Fruit fly (Drosophila melanogaster) whole organism, embryonic: ENCODE results near the gene Nup358.

ENCODE experiments used
- Ada2b ChIP-seq: fragments of 200-800 bp; sonication (Bioruptor generic); IDR thresholded peaks from 2 replicates; pipeline ENCODE4 v1.3.6; 2022; ENCODE audit warnings: missing biosample characterization, missing genetic modification characterization
- CG10366 ChIP-seq: fragments of 200-800 bp; sonication (Bioruptor generic); IDR thresholded peaks from 2 replicates; pipeline ENCODE4 v1.3.6; 2022; ENCODE audit warnings: missing biosample characterization, missing genetic modification characterization
- CG10431 ChIP-seq: fragments of 200-800 bp; sonication (Bioruptor generic); optimal IDR thresholded peaks from 3 replicates; lab custom pipeline; 2018; ENCODE audit warnings: missing biosample characterization, mild to moderate bottlenecking, missing genetic modification characterization
- CG11085 ChIP-seq: fragments of 200-800 bp; sonication (Bioruptor generic); IDR thresholded peaks from 2 replicates; pipeline ENCODE4 v1.3.6; 2022; ENCODE audit warnings: missing biosample characterization, missing genetic modification characterization
- CG11696 ChIP-seq: fragments of 200-800 bp; sonication (Bioruptor generic); IDR thresholded peaks from 2 replicates; pipeline ENCODE4 v1.3.6; 2022; ENCODE audit warnings: missing biosample characterization, missing genetic modification characterization
- CG12299 ChIP-seq: fragments of 200-800 bp; sonication (Bioruptor generic); optimal IDR thresholded peaks from 2 replicates; lab custom pipeline; 2018; ENCODE audit warnings: missing biosample characterization, mild to moderate bottlenecking, missing genetic modification characterization
- CG13287 ChIP-seq: fragments of 200-800 bp; sonication (Bioruptor generic); IDR thresholded peaks from 2 replicates; pipeline ENCODE4 v1.3.6; 2022; ENCODE audit warnings: missing biosample characterization, missing genetic modification characterization; ENCODE audit not compliant: partially characterized antibody
- CG13624 ChIP-seq: fragments of 200-800 bp; sonication (Bioruptor generic); optimal IDR thresholded peaks from 2 replicates; lab custom pipeline; 2016; ENCODE audit warnings: missing biosample characterization, missing genetic modification characterization
- CG14860 ChIP-seq: fragments of 200-800 bp; sonication (Bioruptor generic); IDR thresholded peaks from 3 replicates; pipeline ENCODE4 v1.3.6; 2022; ENCODE audit warnings: missing biosample characterization, missing genetic modification characterization; ENCODE audit not compliant: partially characterized antibody
- CG17612 ChIP-seq: fragments of 200-800 bp; sonication (Bioruptor generic); IDR thresholded peaks from 2 replicates; pipeline ENCODE4 v1.3.6; 2022; ENCODE audit warnings: missing biosample characterization, missing genetic modification characterization
- CG18262 ChIP-seq: fragments of 200-800 bp; optimal IDR thresholded peaks from 3 replicates; lab custom pipeline; 2019; ENCODE audit warnings: missing biosample characterization, mild to moderate bottlenecking, missing genetic modification characterization, moderate library complexity
- CG1832 ChIP-seq: fragments of 200-800 bp; sonication (Bioruptor generic); optimal IDR thresholded peaks from 2 replicates; lab custom pipeline; 2017; ENCODE audit warnings: missing biosample characterization, mild to moderate bottlenecking, missing genetic modification characterization, inconsistent platforms
- CG18476 ChIP-seq: fragments of 200-800 bp; sonication (Bioruptor generic); optimal IDR thresholded peaks from 2 replicates; lab custom pipeline; 2016; ENCODE audit warnings: missing biosample characterization, mild to moderate bottlenecking, missing genetic modification characterization
- CG2875 ChIP-seq: fragments of 200-800 bp; sonication (Bioruptor generic); optimal IDR thresholded peaks from 2 replicates; lab custom pipeline; 2017; ENCODE audit warnings: missing biosample characterization, mild to moderate bottlenecking, missing genetic modification characterization, missing genetic modification reagents
- CG3065 ChIP-seq: fragments of 200-800 bp; sonication (Bioruptor generic); optimal IDR thresholded peaks from 2 replicates; lab custom pipeline; 2016; ENCODE audit warnings: missing biosample characterization, missing genetic modification characterization
- CG31388 ChIP-seq: fragments of 200-800 bp; sonication (Bioruptor generic); optimal IDR thresholded peaks from 2 replicates; lab custom pipeline; 2016; ENCODE audit warnings: missing biosample characterization, missing genetic modification characterization
- CG3838 ChIP-seq: fragments of 200-800 bp; sonication (Bioruptor generic); optimal IDR thresholded peaks from 3 replicates; lab custom pipeline; 2016; ENCODE audit warnings: missing biosample characterization, missing genetic modification characterization
- CG4730 ChIP-seq: fragments of 200-800 bp; sonication (Bioruptor generic); IDR thresholded peaks from 2 replicates; pipeline ENCODE4 v1.3.6; 2022; ENCODE audit warnings: missing biosample characterization, missing genetic modification characterization
- CG4854 ChIP-seq: fragments of 200-800 bp; sonication (Bioruptor generic); optimal IDR thresholded peaks from 2 replicates; lab custom pipeline; 2016; ENCODE audit warnings: missing biosample characterization, missing genetic modification characterization, inconsistent platforms
- CG7271 ChIP-seq: fragments of 200-800 bp; sonication (Bioruptor generic); optimal IDR thresholded peaks from 2 replicates; lab custom pipeline; 2018; ENCODE audit warnings: missing biosample characterization, mild to moderate bottlenecking, missing genetic modification characterization, moderate library complexity
- CG9437 ChIP-seq: fragments of 200-800 bp; sonication (Bioruptor generic); optimal IDR thresholded peaks from 2 replicates; lab custom pipeline; 2018; ENCODE audit warnings: missing biosample characterization, mild to moderate bottlenecking, missing genetic modification characterization
- CG9609 ChIP-seq: fragments of 200-800 bp; sonication (Bioruptor generic); optimal IDR thresholded peaks from 3 replicates; lab custom pipeline; 2016; ENCODE audit warnings: missing biosample characterization, missing genetic modification characterization
- E2f2 ChIP-seq: fragments of 200-800 bp; sonication (Bioruptor generic); IDR thresholded peaks from 2 replicates; pipeline ENCODE4 v1.3.6; 2022; ENCODE audit warnings: missing biosample characterization, missing genetic modification characterization
- Med ChIP-seq: fragments of 200-800 bp; sonication (Bioruptor generic); peaks from one replicate; lab custom pipeline; 2016; ENCODE audit warnings: missing biosample characterization, missing genetic modification characterization, mild to moderate bottlenecking, inconsistent platforms, moderate library complexity
- Myb ChIP-seq: fragments of 200-800 bp; sonication (Bioruptor generic); optimal IDR thresholded peaks from 2 replicates; lab custom pipeline; 2016; ENCODE audit warnings: missing biosample characterization, missing genetic modification characterization
- Opbp ChIP-seq: fragments of 200-800 bp; sonication (Bioruptor generic); IDR thresholded peaks from 3 replicates; pipeline ENCODE4 v1.3.6; 2022; ENCODE audit warnings: missing biosample characterization, missing genetic modification characterization; ENCODE audit not compliant: partially characterized antibody
- ara ChIP-seq: fragments of 200-800 bp; sonication (Bioruptor generic); IDR thresholded peaks from 2 replicates; pipeline ENCODE4 v1.3.6; 2022; ENCODE audit warnings: missing biosample characterization, missing genetic modification characterization
- ash1 ChIP-seq: fragments of 200-800 bp; sonication (Bioruptor generic); optimal IDR thresholded peaks from 2 replicates; lab custom pipeline; 2018; ENCODE audit warnings: missing biosample characterization, mild to moderate bottlenecking, missing genetic modification characterization
- ato ChIP-seq: fragments of 200-800 bp; sonication (Bioruptor generic); IDR thresholded peaks from 2 replicates; pipeline ENCODE4 v1.3.6; 2022; ENCODE audit warnings: missing biosample characterization, missing genetic modification characterization; ENCODE audit not compliant: partially characterized antibody
- bbx ChIP-seq: fragments of 200-800 bp; sonication (Bioruptor generic); IDR thresholded peaks from 2 replicates; pipeline ENCODE4 v1.3.6; 2022; ENCODE audit warnings: missing biosample characterization, missing genetic modification characterization; ENCODE audit not compliant: partially characterized antibody
- bowl ChIP-seq: fragments of 200-800 bp; sonication (Bioruptor generic); IDR thresholded peaks from 2 replicates; pipeline ENCODE4 v1.3.6; 2022; ENCODE audit warnings: missing biosample characterization, missing genetic modification characterization
- ci ChIP-seq: fragments of 200-800 bp; sonication (Bioruptor generic); IDR thresholded peaks from 3 replicates; pipeline ENCODE4 v1.3.6; 2022; ENCODE audit warnings: missing biosample characterization, missing genetic modification characterization
- eyg ChIP-seq: fragments of 200-800 bp; sonication (Bioruptor generic); optimal IDR thresholded peaks from 3 replicates; lab custom pipeline; 2016; ENCODE audit warnings: missing biosample characterization, missing genetic modification characterization
- gce ChIP-seq: fragments of 200-800 bp; sonication (Bioruptor generic); IDR thresholded peaks from 3 replicates; pipeline ENCODE4 v1.3.6; 2022; ENCODE audit warnings: missing biosample characterization, missing genetic modification characterization
- gcm ChIP-seq: fragments of 200-800 bp; sonication (Bioruptor generic); optimal IDR thresholded peaks from 2 replicates; lab custom pipeline; 2019; ENCODE audit warnings: missing biosample characterization, mild to moderate bottlenecking, missing genetic modification characterization, moderate library complexity
- hb ChIP-seq: fragments of 200-800 bp; sonication (Bioruptor generic); IDR thresholded peaks from 3 replicates; pipeline ENCODE4 v1.3.6; 2022; ENCODE audit warnings: missing biosample characterization, missing genetic modification characterization; ENCODE audit not compliant: partially characterized antibody
- hkb ChIP-seq, 2 experiments: fragments of 200-800 bp in 1 of 2; fragments of >200 bp in 1 of 2; sonication (Bioruptor generic) in 1 of 2; IDR thresholded peaks in 1 of 2; optimal IDR thresholded peaks in 1 of 2; 2 replicates each; pipeline versions ENCODE4 v1.3.6 to Lab custom; 2017 to 2022; ENCODE audit warnings: missing biosample characterization in 1 of 2, missing genetic modification characterization in 1 of 2
- inv ChIP-seq: fragments of 200-800 bp; sonication (Bioruptor generic); IDR thresholded peaks from 2 replicates; pipeline ENCODE4 v1.3.6; 2022; ENCODE audit warnings: missing biosample characterization, missing genetic modification characterization; ENCODE audit not compliant: partially characterized antibody
- lilli ChIP-seq: fragments of 200-800 bp; sonication (Bioruptor generic); optimal IDR thresholded peaks from 3 replicates; lab custom pipeline; 2016; ENCODE audit warnings: missing biosample characterization, missing genetic modification characterization
- mirr ChIP-seq: fragments of 200-800 bp; sonication (Bioruptor generic); optimal IDR thresholded peaks from 3 replicates; lab custom pipeline; 2018; ENCODE audit warnings: missing biosample characterization, mild to moderate bottlenecking, missing genetic modification characterization
- pan ChIP-seq, 4 experiments: fragments of >200 bp in 3 of 4; fragments of 200-800 bp in 1 of 4; sonication (Bioruptor generic) in 1 of 4; optimal IDR thresholded peaks in 3 of 4; IDR thresholded peaks in 1 of 4; 2 replicates each; pipeline versions ENCODE4 v1.3.6 to Lab custom; 2017 to 2022; ENCODE audit warnings: missing biosample characterization in 2 of 4, missing genetic modification characterization in 2 of 4, mixed read lengths in 1 of 4
- sens-2 ChIP-seq: fragments of 200-800 bp; sonication (Bioruptor generic); IDR thresholded peaks from 2 replicates; pipeline ENCODE4 v1.3.6; 2022; ENCODE audit warnings: missing biosample characterization, missing genetic modification characterization
- ssp ChIP-seq: fragments of 200-800 bp; sonication (Bioruptor generic); IDR thresholded peaks from 2 replicates; pipeline ENCODE4 v1.3.6; 2022; ENCODE audit warnings: missing biosample characterization, missing genetic modification characterization
- vvl ChIP-seq: fragments of 200-800 bp; sonication (Bioruptor generic); IDR thresholded peaks from 2 replicates; pipeline ENCODE4 v1.3.6; 2022; ENCODE audit warnings: missing biosample characterization, missing genetic modification characterization
- zfh2 ChIP-seq: fragments of 200-800 bp; sonication (Bioruptor generic); optimal IDR thresholded peaks from 2 replicates; lab custom pipeline; 2016; ENCODE audit warnings: missing biosample characterization, missing genetic modification characterization

Nup358 gene

DNA sequence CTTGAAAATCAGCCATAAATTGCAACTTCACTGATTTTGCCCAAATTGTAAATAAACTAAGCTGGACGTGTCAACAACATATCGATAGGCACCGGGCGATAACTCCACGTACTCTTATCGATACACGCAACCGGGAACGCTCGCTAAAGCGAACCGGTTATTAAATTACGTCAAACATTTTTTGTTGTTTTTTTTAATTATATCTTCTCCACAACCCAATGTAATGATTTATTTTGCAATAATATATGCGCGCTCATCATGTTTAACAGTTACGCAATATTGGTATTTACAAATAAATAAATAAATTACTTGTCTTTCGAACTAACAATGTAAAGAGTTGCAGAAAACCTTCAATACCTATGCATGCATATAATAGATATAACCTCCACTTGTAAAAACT lies 34.0 kb upstream of the Nup358 start, which contains the start of gene Saysd1 (continued):
- peak; percentile 85; the same call in 2 of the 3 replicates for TF ChIP-seq Opbp
- peak; percentile 14 for TF ChIP-seq CG4854 (GFP tag; lab: Kevin White, UChicago)
- TF ChIP-seq bbx (GFP tag; lab: Robert Waterston, UW): peak; percentile 92
- TF ChIP-seq gce (GFP tag; lab: Robert Waterston, UW): peak; percentile 32; the same call in 1 of the 3 replicates
- 0 out of 3 replicates have a peak, but pooled peaks have one; percentile 17 for TF ChIP-seq ci (GFP tag; lab: Robert Waterston, UW)
- TF ChIP-seq CG31388 (GFP tag; lab: Kevin White, UChicago): no peak
- no peak for TF ChIP-seq CG3838 (GFP tag; lab: Kevin White, UChicago)
- TF ChIP-seq CG18262 (tag; lab: Kevin White, UChicago): no peak
- TF ChIP-seq CG4730 (GFP tag; lab: Robert Waterston, UW): peak; percentile 24; the same call in 1 of the 2 replicates
- peak; percentile 32; the same call in 1 of the 2 replicates for TF ChIP-seq E2f2
- TF ChIP-seq ato: peak; percentile 89
- TF ChIP-seq CG7271 (tag; lab: Kevin White, UChicago): peak; percentile 10
- TF ChIP-seq inv (GFP tag; lab: Robert Waterston, UW): peak; percentile 60; the same call in 1 of the 2 replicates
- peak; percentile 64 for TF ChIP-seq CG13624
- 0 out of 2 replicates have a peak, but pooled peaks have one; percentile 29 for TF ChIP-seq ara (GFP tag; lab: Robert Waterston, UW)
- 0 out of 2 replicates have a peak, but pooled peaks have one; percentile 8 for TF ChIP-seq CG11085 (GFP tag; lab: Robert Waterston, UW)
- no peak for TF ChIP-seq bowl

DNA sequence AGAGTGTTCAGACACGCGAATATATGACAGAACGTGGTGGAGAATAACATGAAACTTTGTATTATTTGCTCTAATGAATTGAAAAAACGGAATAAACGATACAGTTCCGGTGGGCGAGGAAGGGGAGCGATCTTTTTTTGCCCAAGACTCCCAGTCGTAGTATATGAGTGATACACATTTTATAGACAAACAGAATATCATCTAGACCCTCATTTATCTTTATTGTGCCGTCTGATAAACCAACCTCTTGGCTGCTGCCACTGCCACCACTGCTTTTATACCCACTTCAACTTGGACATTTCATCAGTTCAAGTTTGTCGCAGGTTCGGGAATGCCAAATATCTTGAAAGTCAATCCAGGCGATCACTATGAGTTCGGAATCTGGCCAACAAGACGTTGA lies 33.2 kb upstream of the Nup358 start, which contains the start of gene CG31106:
Gene CG31106 (plus strand): TSS at position 301 of the 400 bp plus-strand sequence.
- TF ChIP-seq Med (GFP tag; lab: Kevin White, UChicago) (peak; percentile 22), eyg (GFP tag; lab: Kevin White, UChicago) (no peak)

DNA sequence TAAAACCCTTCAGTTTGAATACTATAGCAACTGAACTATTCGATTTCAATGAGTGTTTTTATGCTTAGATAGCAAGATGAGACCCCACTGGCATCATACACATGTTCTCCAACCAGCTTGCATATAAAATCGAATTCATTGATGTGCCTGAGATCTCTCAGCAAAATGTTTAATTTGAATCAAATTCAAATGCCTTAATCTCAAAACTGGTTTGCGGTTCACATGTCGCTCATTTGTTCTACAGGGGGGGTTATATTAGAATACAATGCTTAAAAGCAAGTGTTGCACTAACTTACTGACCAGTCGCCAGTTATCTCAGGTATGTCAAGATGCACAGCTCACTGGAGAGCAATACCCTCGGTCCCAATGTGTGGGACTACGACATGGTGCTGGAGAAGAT lies 30.1 kb upstream of the Nup358 start, which contains the start of gene CG31103:
Gene CG31103 (plus strand): TSS at position 301 of the 400 bp plus-strand sequence.
- TF ChIP-seq CG3065 (GFP tag; lab: Kevin White, UChicago) (no peak), pan (optimal IDR thresholded peaks at IDR 0.05; lab: Kevin White, UChicago) (no peak), pan (GFP tag; optimal IDR thresholded peaks at IDR 0.05 in 1 of 2, IDR thresholded peaks at IDR 0.05 in 1 of 2) (no peak), CG12299 (no peak), CG13287 (no peak), mirr (GFP tag; lab: Kevin White, UChicago) (no peak), CG11696 (GFP tag; lab: Robert Waterston, UW) (no peak), CG9437 (GFP tag; lab: Kevin White, UChicago) (no peak), ci (GFP tag; lab: Robert Waterston, UW) (no peak), CG10431 (GFP tag; lab: Kevin White, UChicago) (no peak), Ada2b (no peak), CG10366 (no peak), gcm (GFP tag; lab: Kevin White, UChicago) (no peak)
- TF ChIP-seq, all 482 proteins: peak for 0

DNA sequence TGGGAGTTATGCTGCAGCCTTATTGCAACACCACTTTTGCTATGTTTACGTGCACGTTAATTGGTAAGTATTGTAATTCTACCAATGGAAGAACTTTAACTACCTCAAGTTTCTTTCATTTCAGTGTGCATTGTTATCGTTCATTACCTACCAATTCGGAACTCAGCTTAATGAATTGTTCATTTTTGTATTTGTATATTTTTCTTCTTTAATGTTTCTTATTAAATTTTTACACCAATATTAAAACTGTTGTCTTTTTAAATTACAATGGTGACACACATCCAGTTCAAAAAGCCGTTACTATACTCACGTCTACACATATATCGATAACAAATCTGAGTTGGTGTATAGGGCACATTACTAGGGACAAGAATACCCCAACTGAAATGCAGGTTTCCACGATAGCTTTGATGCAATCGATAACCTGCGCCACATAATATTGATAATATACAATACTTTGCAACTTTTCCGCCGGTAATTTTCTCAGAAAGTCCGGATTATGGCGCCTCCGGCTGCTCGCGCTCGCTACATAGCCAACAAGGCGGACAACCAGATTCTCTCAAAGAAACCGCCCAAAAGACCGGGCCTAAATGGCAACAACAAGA lies 27.8 kb upstream of the Nup358 start, which contains the start of gene Alg9:
Gene Alg9 (plus strand): TSS at position 387 of the 605 bp plus-strand sequence.
- TF ChIP-seq zfh2 (GFP tag; lab: Kevin White, UChicago): no peak
- TF ChIP-seq hb (GFP tag; lab: Robert Waterston, UW): peak; percentile 94
- TF ChIP-seq hkb (optimal IDR thresholded peaks at IDR 0.05; lab: Kevin White, UChicago): peak; percentile 18
- TF ChIP-seq hkb (GFP tag; IDR thresholded peaks at IDR 0.05; lab: Robert Waterston, UW): no peak
- no peak for TF ChIP-seq CG9609
- TF ChIP-seq CG1832: no peak
- no peak for TF ChIP-seq CG18476
- TF ChIP-seq ash1 (GFP tag; lab: Kevin White, UChicago): no peak
- 0 out of 2 replicates have a peak, but pooled peaks have one; percentile 37 for TF ChIP-seq vvl
- TF ChIP-seq Myb (GFP tag; lab: Kevin White, UChicago): peak; percentile 98
- no peak for TF ChIP-seq lilli
- TF ChIP-seq CG17612: no peak
- no peak for TF ChIP-seq CG2875
- TF ChIP-seq CG14860 (GFP tag; lab: Robert Waterston, UW): peak; percentile 84
- TF ChIP-seq ssp (GFP tag; lab: Robert Waterston, UW): peak; percentile 98
- no peak for TF ChIP-seq sens-2
